Worm (Caenorhabditis elegans): Measurements from ENCODE around the gene plst-1.

DNA sequence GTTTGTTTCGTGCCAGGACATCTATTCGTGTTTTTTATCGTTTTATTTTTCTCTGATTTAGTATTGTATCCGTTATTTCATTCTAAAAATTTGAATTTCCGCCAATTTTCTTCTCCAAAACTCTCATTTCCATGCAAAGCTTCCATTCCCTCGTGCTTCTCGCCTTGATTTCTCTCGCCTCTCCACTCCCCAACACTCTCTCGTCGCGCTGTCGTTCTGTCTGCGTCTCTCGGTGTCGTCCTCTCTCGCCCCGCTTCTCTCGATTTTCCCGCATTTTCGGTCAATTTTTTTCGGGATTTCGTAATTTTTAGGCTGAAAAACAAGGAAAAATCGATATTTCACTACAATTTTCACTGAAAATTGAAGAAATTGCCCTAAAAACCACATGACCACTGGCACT lies 14.8 kb upstream of the plst-1 start, which contains the start of gene C09E9.1:
- peak; percentile 43 for TF ChIP-seq snpc-4 (tag; optimal IDR thresholded peaks at IDR 0.05)
- no peak for TF ChIP-seq lir-3 (tag; optimal IDR thresholded peaks at IDR 0.05; ENCODE audit: poor library complexity)
- no peak for TF ChIP-seq ets-5 (GFP tag; IDR thresholded peaks at IDR 0.05)
- peak; percentile 67 for TF ChIP-seq mep-1 (tag; optimal IDR thresholded peaks at IDR 0.05)
- TF ChIP-seq nhr-11 (tag; optimal IDR thresholded peaks at IDR 0.05), result peak; percentile 39
- TF ChIP-seq elt-2 (tag; optimal IDR thresholded peaks at IDR 0.05), result peak; percentile 50
- no peak for TF ChIP-seq fkh-10 (GFP tag; optimal IDR thresholded peaks at IDR 0.05)

Measured in whole organism, L1 larva.